Worm (Caenorhabditis elegans) whole organism, young adult: ENCODE measurements around the gene ocr-4.

ENCODE experiments used
- B0019.2 ChIP-seq: fragments of 200-800 bp; sonication (Bioruptor generic); conservative IDR thresholded peaks from 2 replicates; pipeline ENCODE4 v1.3.6; 2022; ENCODE audit warnings: missing genetic modification reagents, missing genetic modification characterization, missing compliant biosample characterization
- D2030.7 ChIP-seq: fragments of 200-800 bp; sonication (Bioruptor generic); IDR thresholded peaks from 2 replicates; pipeline ENCODE4 v1.3.6; 2022; ENCODE audit warnings: missing genetic modification reagents, missing genetic modification characterization, missing compliant biosample characterization
- F33H1.4 ChIP-seq: fragments of 200-800 bp; sonication (Bioruptor generic); IDR thresholded peaks from 2 replicates; pipeline ENCODE4 v1.3.6; 2022; ENCODE audit warnings: missing genetic modification reagents, missing genetic modification characterization, missing compliant biosample characterization
- T07F8.4 ChIP-seq: sonication (generic microtip); optimal IDR thresholded peaks from 2 replicates; lab custom pipeline; 2016; ENCODE audit warnings: mild to moderate bottlenecking, missing genetic modification characterization, moderate library complexity, missing compliant biosample characterization
- Y53F4B.3 ChIP-seq: fragments of 200-800 bp; sonication (Bioruptor generic); IDR thresholded peaks from 2 replicates; pipeline ENCODE4 v1.3.6; 2022; ENCODE audit warnings: missing genetic modification reagents, missing genetic modification characterization, missing compliant biosample characterization
- Y56A3A.18 ChIP-seq: fragments of 200-800 bp; sonication (Bioruptor generic); IDR thresholded peaks from 2 replicates; pipeline ENCODE4 v1.3.6; 2022; ENCODE audit warnings: missing genetic modification reagents, missing genetic modification characterization, missing compliant biosample characterization
- aptf-3 ChIP-seq: fragments of 200-800 bp; sonication (Bioruptor generic); IDR thresholded peaks from 2 replicates; pipeline ENCODE4 v1.3.6; 2022; ENCODE audit warnings: missing genetic modification characterization, missing compliant biosample characterization
- attf-3 ChIP-seq: fragments of 200-800 bp; sonication (Bioruptor generic); conservative IDR thresholded peaks from 2 replicates; pipeline ENCODE4 v1.3.6; 2022; ENCODE audit warnings: missing genetic modification reagents, missing genetic modification characterization, missing compliant biosample characterization
- attf-6 ChIP-seq: fragments of 200-800 bp; sonication (Bioruptor generic); IDR thresholded peaks from 2 replicates; pipeline ENCODE4 v1.3.6; 2022; ENCODE audit warnings: missing genetic modification reagents, missing genetic modification characterization, missing compliant biosample characterization
- ceh-79 ChIP-seq: sonication (generic microtip); optimal IDR thresholded peaks from 2 replicates; lab custom pipeline; 2017; ENCODE audit warnings: mild to moderate bottlenecking, missing genetic modification characterization, missing compliant biosample characterization
- ceh-91 ChIP-seq: fragments of 200-800 bp; sonication (Bioruptor generic); IDR thresholded peaks from 2 replicates; pipeline ENCODE4 v1.3.6; 2022; ENCODE audit warnings: missing genetic modification reagents, missing genetic modification characterization, missing compliant biosample characterization
- die-1 ChIP-seq: sonication (generic microtip); optimal IDR thresholded peaks from 2 replicates; lab custom pipeline; 2016; ENCODE audit warnings: missing genotype, mild to moderate bottlenecking, missing genetic modification characterization, missing compliant biosample characterization
- dox-1 ChIP-seq: fragments of 200-800 bp; sonication (Bioruptor generic); IDR thresholded peaks from 2 replicates; pipeline ENCODE4 v1.3.6; 2022; ENCODE audit warnings: missing genetic modification reagents, missing genetic modification characterization, missing compliant biosample characterization
- efl-1 ChIP-seq: fragments of 150-350 bp; optimal IDR thresholded peaks from 2 replicates; lab custom pipeline; 2014; ENCODE audit warnings: missing biosample characterization, missing genetic modification reagents, missing genetic modification characterization
- ekl-4 ChIP-seq: fragments of 200-800 bp; sonication (Bioruptor generic); IDR thresholded peaks from 2 replicates; pipeline ENCODE4 v1.3.6; 2022; ENCODE audit warnings: missing genetic modification reagents, missing genetic modification characterization, missing compliant biosample characterization
- gei-17 ChIP-seq: fragments of 200-800 bp; sonication (Bioruptor generic); optimal IDR thresholded peaks from 2 replicates; lab custom pipeline; 2018; ENCODE audit warnings: mild to moderate bottlenecking, missing genetic modification characterization, missing compliant biosample characterization
- him-1 ChIP-seq: sonication (generic microtip); optimal IDR thresholded peaks from 2 replicates; lab custom pipeline; 2016; ENCODE audit warnings: missing genotype, missing genetic modification reagents, missing genetic modification characterization, missing compliant biosample characterization
- hmg-1.2 ChIP-seq: fragments of 200-800 bp; sonication (Bioruptor generic); IDR thresholded peaks from 2 replicates; pipeline ENCODE4 v1.3.6; 2022; ENCODE audit warnings: missing genetic modification reagents, missing genetic modification characterization, missing compliant biosample characterization
- hmg-20 ChIP-seq: fragments of 200-800 bp; sonication (Bioruptor generic); IDR thresholded peaks from 2 replicates; pipeline ENCODE4 v1.3.6; 2022; ENCODE audit warnings: missing genetic modification reagents, missing genetic modification characterization, missing compliant biosample characterization
- lsl-1 ChIP-seq: fragments of 200-800 bp; sonication (Bioruptor generic); optimal IDR thresholded peaks from 2 replicates; lab custom pipeline; 2018; ENCODE audit warnings: mild to moderate bottlenecking, missing genetic modification characterization, moderate library complexity, missing compliant biosample characterization
- lsy-27 ChIP-seq: sonication (generic microtip); optimal IDR thresholded peaks from 2 replicates; lab custom pipeline; 2017; ENCODE audit warnings: missing genetic modification characterization, mild to moderate bottlenecking, missing compliant biosample characterization, antibody characterized with exemption, missing genotype, borderline replicate concordance; ENCODE audit not compliant: insufficient read depth
- madf-10 ChIP-seq: sonication (generic microtip); optimal IDR thresholded peaks from 2 replicates; lab custom pipeline; 2016; ENCODE audit warnings: mild to moderate bottlenecking, missing genetic modification characterization, missing compliant biosample characterization
- madf-6 ChIP-seq: fragments of 200-800 bp; sonication (Bioruptor generic); IDR thresholded peaks from 2 replicates; pipeline ENCODE4 v1.3.6; 2022; ENCODE audit warnings: missing genetic modification reagents, missing genetic modification characterization, missing compliant biosample characterization
- mcd-1 ChIP-seq: fragments of 200-800 bp; sonication (Bioruptor generic); IDR thresholded peaks from 2 replicates; pipeline ENCODE4 v1.3.6; 2022; ENCODE audit warnings: missing genetic modification reagents, missing genetic modification characterization, missing compliant biosample characterization
- nhr-90 ChIP-seq: sonication (generic microtip); optimal IDR thresholded peaks from 2 replicates; lab custom pipeline; 2016; ENCODE audit warnings: missing genotype, mild to moderate bottlenecking, missing genetic modification characterization, missing compliant biosample characterization
- pbrm-1 ChIP-seq: fragments of 200-800 bp; sonication (Bioruptor generic); IDR thresholded peaks from 2 replicates; pipeline ENCODE4 v1.3.6; 2022; ENCODE audit warnings: missing genetic modification reagents, missing genetic modification characterization, missing compliant biosample characterization
- rcor-1 ChIP-seq: fragments of 200-800 bp; sonication (Bioruptor generic); IDR thresholded peaks from 2 replicates; pipeline ENCODE4 v1.3.6; 2022; ENCODE audit warnings: missing genetic modification reagents, missing genetic modification characterization, missing compliant biosample characterization
- rec-8 ChIP-seq, 2 experiments: sonication (generic microtip); optimal IDR thresholded peaks; 2 replicates each; lab custom pipeline; 2016; ENCODE audit warnings: mild to moderate bottlenecking in 2 of 2, missing genetic modification characterization in 2 of 2, missing genetic modification reagents in 2 of 2, missing genotype in 2 of 2, missing biosample characterization in 1 of 2, missing compliant biosample characterization in 1 of 2, moderate library complexity in 1 of 2
- repo-1 ChIP-seq: sonication (generic microtip); optimal IDR thresholded peaks from 2 replicates; lab custom pipeline; 2017; ENCODE audit warnings: mild to moderate bottlenecking, missing genetic modification characterization, missing compliant biosample characterization
- rpc-1 ChIP-seq, 2 experiments: fragments of 150-350 bp in 1 of 2; sonication (generic microtip) in 1 of 2; optimal IDR thresholded peaks; 2 replicates each; lab custom pipeline; 2014 to 2018; ENCODE audit warnings: missing biosample characterization in 1 of 2, missing genetic modification characterization in 1 of 2, missing genetic modification reagents in 1 of 2, missing genotype in 1 of 2
- snpc-1.1 ChIP-seq: sonication (generic microtip); optimal IDR thresholded peaks from 2 replicates; lab custom pipeline; 2017; ENCODE audit warnings: missing genetic modification characterization, mild to moderate bottlenecking, missing compliant biosample characterization, antibody characterized with exemption, moderate library complexity, missing genotype, missing genetic modification reagents; ENCODE audit not compliant: insufficient read depth
- snpc-1.3 ChIP-seq: sonication (generic microtip); optimal IDR thresholded peaks from 2 replicates; lab custom pipeline; 2017; ENCODE audit warnings: missing genetic modification characterization, mild to moderate bottlenecking, missing compliant biosample characterization, antibody characterized with exemption, moderate library complexity, missing genotype, missing genetic modification reagents; ENCODE audit not compliant: insufficient read depth
- snpc-3.4 ChIP-seq: sonication (generic microtip); optimal IDR thresholded peaks from 2 replicates; lab custom pipeline; 2017; ENCODE audit warnings: missing genetic modification characterization, mild to moderate bottlenecking, missing compliant biosample characterization, antibody characterized with exemption, moderate library complexity, missing genotype, missing genetic modification reagents
- snpc-4 ChIP-seq, 5 experiments: fragments of 150-350 bp in 1 of 5; sonication (generic microtip) in 4 of 5; optimal IDR thresholded peaks; 2 replicates each; lab custom pipeline; 2014 to 2018; ENCODE audit warnings: missing genetic modification characterization in 5 of 5, missing biosample characterization in 3 of 5, antibody characterized with exemption in 2 of 5, mild to moderate bottlenecking in 2 of 5, missing compliant biosample characterization in 2 of 5, missing genotype in 2 of 5, moderate library complexity in 2 of 5, missing genetic modification reagents in 1 of 5
- tbp1 ChIP-seq: fragments of 200-800 bp; sonication (Bioruptor generic); optimal IDR thresholded peaks from 2 replicates; lab custom pipeline; 2018; ENCODE audit warnings: mild to moderate bottlenecking, missing genetic modification characterization, missing compliant biosample characterization
- tlf-1 ChIP-seq: fragments of 200-800 bp; sonication (Bioruptor generic); optimal IDR thresholded peaks from 2 replicates; lab custom pipeline; 2018; ENCODE audit warnings: mild to moderate bottlenecking, missing genetic modification characterization, missing compliant biosample characterization
- xnd-1 ChIP-seq: sonication (generic microtip); optimal IDR thresholded peaks from 2 replicates; lab custom pipeline; 2016; ENCODE audit warnings: missing genotype, missing genetic modification reagents, missing genetic modification characterization, missing compliant biosample characterization
- zim-3 ChIP-seq: sonication (generic microtip); optimal IDR thresholded peaks from 2 replicates; lab custom pipeline; 2017; ENCODE audit warnings: mild to moderate bottlenecking, missing genetic modification characterization, moderate library complexity, missing compliant biosample characterization
- ztf-28 ChIP-seq: fragments of 200-800 bp; sonication (Bioruptor generic); IDR thresholded peaks from 2 replicates; pipeline ENCODE4 v1.3.6; 2022; ENCODE audit warnings: missing genetic modification reagents, missing genetic modification characterization, missing compliant biosample characterization

ocr-4 gene

ce11 chrIV:7316613-7317153 is 15.9 kb downstream of the ocr-4 start, which contains the start of gene F42C5.9 (continued):
- TF ChIP-seq tlf-1 (GFP tag; lab: Kevin White, UChicago) = peak; percentile 43
- peak; percentile 79 for TF ChIP-seq dox-1 (GFP tag; lab: Robert Waterston, UW)
- no peak for TF ChIP-seq rpc-1 (optimal IDR thresholded peaks at IDR 0.05; lab: Kevin White, UChicago)
- peak; percentile 9 for TF ChIP-seq rpc-1 (tag; optimal IDR thresholded peaks at IDR 0.05; lab: Kevin White, UChicago)
- peak; percentile 66 for TF ChIP-seq ceh-91 (GFP tag; lab: Robert Waterston, UW)
- TF ChIP-seq snpc-1.1 = peak; percentile 98
- peak; percentile 88 for TF ChIP-seq snpc-1.3 (tag; lab: Kevin White, UChicago)
- peak; percentile 48; the same call in 1 of the 2 replicates for TF ChIP-seq mcd-1
- no peak for TF ChIP-seq hmg-20
- TF ChIP-seq madf-10 (tag; lab: Kevin White, UChicago) = no peak
- peak; percentile 93 for TF ChIP-seq xnd-1
- TF ChIP-seq madf-6 = peak; percentile 98
- peak; percentile 8 for TF ChIP-seq repo-1 (tag; lab: Kevin White, UChicago)
- no peak for TF ChIP-seq ceh-79
- TF ChIP-seq snpc-3.4 (tag; lab: Kevin White, UChicago) = peak; percentile 95
- TF ChIP-seq hmg-1.2 (GFP tag; lab: Robert Waterston, UW) = peak; percentile 93
- peak; percentile 77 for TF ChIP-seq ekl-4 (GFP tag; lab: Robert Waterston, UW)
- TF ChIP-seq zim-3 (tag; lab: Kevin White, UChicago) = no peak
- peak; percentile 58 for TF ChIP-seq lsy-27 (tag; lab: Kevin White, UChicago)
- TF ChIP-seq efl-1 = peak; percentile 35
- no peak for TF ChIP-seq aptf-3 (GFP tag; lab: Robert Waterston, UW)
- peak; percentile 94 for TF ChIP-seq D2030.7 (GFP tag; lab: Robert Waterston, UW)
- TF ChIP-seq him-1 (tag; lab: Kevin White, UChicago) = peak; percentile 57
- 0 out of 2 replicates have a peak, but pooled peaks have one; percentile 30 for TF ChIP-seq ztf-28
- peak; percentile 37 for TF ChIP-seq rcor-1 (GFP tag; lab: Robert Waterston, UW)
- peak; percentile 83 for TF ChIP-seq attf-6 (GFP tag; lab: Robert Waterston, UW)
- TF ChIP-seq rec-8 (tag; optimal IDR thresholded peaks at IDR 0.05; lab: Kevin White, UChicago) = peak in 1 of 2 experiments; percentile 41
- peak; percentile 96 for TF ChIP-seq snpc-4 (GFP tag; optimal IDR thresholded peaks at IDR 0.05; lab: Kevin White, UChicago)
- TF ChIP-seq snpc-4 (tag; optimal IDR thresholded peaks at IDR 0.05; lab: Kevin White, UChicago) = peak; percentile 96 to 98 (median 98)
- TF ChIP-seq nhr-90 = no peak
- peak; percentile 50; the same call in 1 of the 2 replicates for TF ChIP-seq Y53F4B.3
- peak; percentile 78 for TF ChIP-seq tbp1 (GFP tag; lab: Kevin White, UChicago)
- TF ChIP-seq Y56A3A.18 = 0 out of 2 replicates have a peak, but pooled peaks have one; percentile 49
- TF ChIP-seq F33H1.4 = peak; percentile 80
- TF ChIP-seq attf-3 (GFP tag; lab: Robert Waterston, UW) = 0 out of 2 replicates have a peak, but pooled peaks have one; percentile 15
- TF ChIP-seq B0019.2 (GFP tag; lab: Robert Waterston, UW) = peak; percentile 41; the same call in 1 of the 2 replicates
- TF ChIP-seq gei-17 (GFP tag; lab: Kevin White, UChicago) = no peak
- TF ChIP-seq lsl-1 (GFP tag; lab: Kevin White, UChicago) = peak; percentile 70
- peak; percentile 95 for TF ChIP-seq pbrm-1 (GFP tag; lab: Robert Waterston, UW)
- peak; percentile 17 for TF ChIP-seq die-1 (tag; lab: Kevin White, UChicago)
- TF ChIP-seq T07F8.4 = no peak
- TF ChIP-seq, all 124 proteins: peak for 44
